Fruit fly (Drosophila melanogaster) whole organism, adult: ENCODE results near the gene SmydA-3.
A peak's percentile ranks its signal among the peaks of the same experiment; 100 is the strongest.

Experiments
- CG12768 ChIP-seq: fragments of 200-800 bp; sonication (Bioruptor generic); optimal IDR thresholded peaks from 2 replicates; lab custom pipeline; 2017; ENCODE audit warnings: missing biosample characterization, missing genetic modification characterization, mild to moderate bottlenecking, moderate library complexity, missing genetic modification reagents
- CG1620 ChIP-seq: fragments of 200-800 bp; sonication (Bioruptor generic); optimal IDR thresholded peaks from 2 replicates; lab custom pipeline; 2016; ENCODE audit warnings: missing biosample characterization, missing genetic modification characterization
- CG33017 ChIP-seq: fragments of 200-800 bp; sonication (Bioruptor generic); optimal IDR thresholded peaks from 2 replicates; lab custom pipeline; 2018; ENCODE audit warnings: missing biosample characterization, mild to moderate bottlenecking, missing genetic modification characterization, moderate library complexity
- Clk ChIP-seq: fragments of 200-800 bp; sonication (Bioruptor generic); optimal IDR thresholded peaks from 2 replicates; lab custom pipeline; 2017; ENCODE audit warnings: missing biosample characterization, missing genetic modification characterization
- Hr96 ChIP-seq: fragments of 200-800 bp; sonication (Bioruptor generic); optimal IDR thresholded peaks from 2 replicates; lab custom pipeline; 2016; ENCODE audit warnings: missing biosample characterization, missing genetic modification characterization
- Mnt ChIP-seq: fragments of 200-800 bp; sonication (Bioruptor generic); optimal IDR thresholded peaks from 2 replicates; lab custom pipeline; 2016; ENCODE audit warnings: missing biosample characterization, mild to moderate bottlenecking, missing genetic modification characterization
- cic ChIP-seq: fragments of 200-800 bp; sonication (Bioruptor generic); optimal IDR thresholded peaks from 2 replicates; lab custom pipeline; 2017; ENCODE audit warnings: missing biosample characterization, mild to moderate bottlenecking, missing genetic modification characterization, moderate library complexity
- kay ChIP-seq: fragments of 200-800 bp; sonication (Bioruptor generic); peaks from one replicate; lab custom pipeline; 2016; ENCODE audit warnings: missing biosample characterization, missing genetic modification characterization, borderline replicate concordance
- ovo ChIP-seq: fragments of 200-800 bp; sonication (Bioruptor generic); optimal IDR thresholded peaks from 2 replicates; lab custom pipeline; 2016; ENCODE audit warnings: missing biosample characterization, missing genetic modification characterization
- pad ChIP-seq: fragments of 200-800 bp; sonication (Bioruptor generic); optimal IDR thresholded peaks from 3 replicates; lab custom pipeline; 2017; ENCODE audit warnings: missing biosample characterization, missing genetic modification characterization, mild to moderate bottlenecking, moderate library complexity, missing genetic modification reagents
- tj ChIP-seq: fragments of 200-800 bp; sonication (Bioruptor generic); optimal IDR thresholded peaks from 3 replicates; lab custom pipeline; 2017; ENCODE audit warnings: missing biosample characterization, mild to moderate bottlenecking, missing genetic modification characterization, moderate library complexity
- toe ChIP-seq: fragments of 200-800 bp; sonication (Bioruptor generic); optimal IDR thresholded peaks from 2 replicates; lab custom pipeline; 2016; ENCODE audit warnings: missing biosample characterization, missing genetic modification characterization

DNA sequence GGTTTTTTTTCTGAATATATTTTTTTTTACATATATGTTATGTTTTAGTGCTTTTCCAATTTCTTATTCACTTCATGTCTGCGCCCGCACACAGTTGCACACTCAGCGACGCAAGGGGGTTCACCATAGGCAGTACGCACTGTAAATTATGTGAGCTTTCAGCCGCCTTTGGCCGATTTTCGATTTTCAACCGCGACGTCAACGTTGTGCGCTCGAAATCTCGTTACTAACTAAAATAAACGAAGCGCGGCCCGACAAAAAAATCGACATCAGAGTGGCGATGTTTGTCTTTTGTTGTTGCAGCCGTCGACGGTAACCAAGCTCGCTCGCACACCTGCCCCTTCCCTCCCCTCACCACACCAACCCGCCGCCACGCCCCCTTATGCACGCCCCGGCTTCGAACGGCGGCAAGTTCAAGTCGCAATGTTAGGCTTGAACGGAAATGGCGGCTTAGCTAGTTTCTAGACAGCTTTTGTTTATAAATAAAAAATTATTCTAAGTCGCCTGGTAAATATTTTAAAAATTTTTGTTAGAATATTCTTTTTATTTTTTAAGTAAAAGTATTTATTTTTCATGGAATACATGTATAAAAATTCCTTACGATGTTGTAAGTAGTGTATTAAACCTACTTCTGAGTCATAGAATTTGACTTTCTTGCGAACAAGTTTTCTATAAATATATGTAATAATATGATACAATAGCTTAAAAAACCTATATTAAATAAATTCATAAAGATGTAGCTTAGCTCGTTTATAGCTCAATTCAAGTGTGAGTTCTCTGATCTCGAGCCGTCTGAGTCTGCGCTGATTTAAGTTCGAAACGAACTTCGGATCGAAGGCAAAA, 48.8 kb upstream of the SmydA-3 start, which contains the start of gene CG31869:
- no peak for TF ChIP-seq pad
- no peak for TF ChIP-seq cic
- TF ChIP-seq Hr96 (GFP tag; lab: Kevin White, UChicago), result no peak
- no peak for TF ChIP-seq toe
- TF ChIP-seq kay (GFP tag; lab: Kevin White, UChicago), result no peak
- TF ChIP-seq ovo (GFP tag; lab: Kevin White, UChicago), result no peak
- no peak for TF ChIP-seq CG12768 (GFP tag; lab: Kevin White, UChicago)
- TF ChIP-seq Clk (GFP tag; lab: Kevin White, UChicago), result no peak
- TF ChIP-seq CG33017, result no peak
- TF ChIP-seq Mnt (GFP tag; lab: Kevin White, UChicago), result no peak
- TF ChIP-seq tj (GFP tag; lab: Kevin White, UChicago), result peak; percentile 30
- no peak for TF ChIP-seq CG1620 (GFP tag; lab: Kevin White, UChicago)
